Fruit fly (Drosophila melanogaster) whole organism, pupa: ENCODE measurements around the gene RpL10Ab.

Experiments used
- CG10348 ChIP-seq: fragments of 200-800 bp; sonication (Bioruptor generic); IDR thresholded peaks from 2 replicates; pipeline ENCODE4 v1.3.6; 2022; ENCODE audit warnings: missing biosample characterization, missing genetic modification characterization
- CG12605 ChIP-seq: fragments of 200-800 bp; sonication (Bioruptor generic); IDR thresholded peaks from 2 replicates; pipeline ENCODE4 v1.3.6; 2022; ENCODE audit warnings: missing biosample characterization, missing genetic modification characterization
- CG13204 ChIP-seq: fragments of 200-800 bp; sonication (Bioruptor generic); optimal IDR thresholded peaks from 2 replicates; lab custom pipeline; 2018; ENCODE audit warnings: missing biosample characterization, mild to moderate bottlenecking, missing genetic modification characterization, moderate library complexity
- CG14655 ChIP-seq: fragments of 200-800 bp; sonication (Bioruptor generic); optimal IDR thresholded peaks from 3 replicates; lab custom pipeline; 2017; ENCODE audit warnings: mild to moderate bottlenecking, missing biosample characterization, missing genetic modification reagents, missing genetic modification characterization
- CG15710 ChIP-seq: fragments of 200-800 bp; sonication (Bioruptor generic); optimal IDR thresholded peaks from 2 replicates; lab custom pipeline; 2018; ENCODE audit warnings: missing biosample characterization, mild to moderate bottlenecking, missing genetic modification characterization, moderate library complexity
- CG17806 ChIP-seq: fragments of 200-800 bp; sonication (Bioruptor generic); optimal IDR thresholded peaks from 2 replicates; lab custom pipeline; 2018; ENCODE audit warnings: missing biosample characterization, mild to moderate bottlenecking, missing genetic modification characterization, moderate library complexity
- CG32121 ChIP-seq: fragments of 200-800 bp; sonication (Bioruptor generic); IDR thresholded peaks from 2 replicates; pipeline ENCODE4 v1.3.6; 2022; ENCODE audit warnings: missing biosample characterization, missing genetic modification characterization
- CG34367 ChIP-seq: fragments of 200-800 bp; sonication (Bioruptor generic); optimal IDR thresholded peaks from 2 replicates; lab custom pipeline; 2018; ENCODE audit warnings: missing biosample characterization, mild to moderate bottlenecking, missing genetic modification characterization
- CG4496 ChIP-seq: fragments of 200-800 bp; sonication (Bioruptor generic); IDR thresholded peaks from 3 replicates; pipeline ENCODE4 v1.3.6; 2022; ENCODE audit warnings: missing biosample characterization, missing genetic modification characterization
- CG8159 ChIP-seq: fragments of 200-800 bp; sonication (Bioruptor generic); optimal IDR thresholded peaks from 3 replicates; lab custom pipeline; 2018; ENCODE audit warnings: missing biosample characterization, mild to moderate bottlenecking, missing genetic modification characterization, moderate library complexity
- CG8301 ChIP-seq: fragments of 200-800 bp; sonication (Bioruptor generic); optimal IDR thresholded peaks from 2 replicates; lab custom pipeline; 2018; ENCODE audit warnings: missing biosample characterization, mild to moderate bottlenecking, missing genetic modification characterization
- CG9948 ChIP-seq: fragments of 200-800 bp; sonication (Bioruptor generic); optimal IDR thresholded peaks from 2 replicates; lab custom pipeline; 2018; ENCODE audit warnings: missing biosample characterization, mild to moderate bottlenecking, missing genetic modification characterization, moderate library complexity
- D1 ChIP-seq: fragments of 200-800 bp; sonication (Bioruptor generic); optimal IDR thresholded peaks from 2 replicates; lab custom pipeline; 2018; ENCODE audit warnings: missing biosample characterization, mild to moderate bottlenecking, missing genetic modification characterization, moderate library complexity
- EcR ChIP-seq: fragments of 200-800 bp; sonication (Bioruptor generic); optimal IDR thresholded peaks from 3 replicates; lab custom pipeline; 2019; ENCODE audit warnings: missing biosample characterization, missing genetic modification characterization, mild to moderate bottlenecking, moderate library complexity, missing genetic modification reagents
- Ets98B ChIP-seq: fragments of 200-800 bp; sonication (Bioruptor generic); IDR thresholded peaks from 2 replicates; pipeline ENCODE4 v1.3.6; 2022; ENCODE audit warnings: missing biosample characterization, missing genetic modification characterization
- Pif1A ChIP-seq: fragments of 200-800 bp; sonication (Bioruptor generic); optimal IDR thresholded peaks from 3 replicates; lab custom pipeline; 2016; ENCODE audit warnings: missing biosample characterization, missing genetic modification characterization
- Pif1B ChIP-seq: fragments of 200-800 bp; sonication (Bioruptor generic); optimal IDR thresholded peaks from 3 replicates; lab custom pipeline; 2016; ENCODE audit warnings: missing biosample characterization, missing genetic modification characterization
- Snoo ChIP-seq: fragments of 200-800 bp; sonication (Bioruptor generic); optimal IDR thresholded peaks from 3 replicates; lab custom pipeline; 2017; ENCODE audit warnings: missing biosample characterization, mild to moderate bottlenecking, missing genetic modification characterization, inconsistent platforms
- fd96Ca ChIP-seq: fragments of 200-800 bp; sonication (Bioruptor generic); IDR thresholded peaks from 3 replicates; pipeline ENCODE4 v1.3.6; 2022; ENCODE audit warnings: missing biosample characterization, missing genetic modification characterization
- gl ChIP-seq: fragments of 200-800 bp; sonication (Bioruptor generic); optimal IDR thresholded peaks from 2 replicates; lab custom pipeline; 2018; ENCODE audit warnings: missing biosample characterization, mild to moderate bottlenecking, missing genetic modification characterization
- rn ChIP-seq: fragments of 200-800 bp; sonication (Bioruptor generic); IDR thresholded peaks from 2 replicates; pipeline ENCODE4 v1.3.6; 2022; ENCODE audit warnings: missing biosample characterization, missing genetic modification characterization

RpL10Ab gene

dm6 chr3L:11785291-11785690 is 37.4 kb upstream of the RpL10Ab start:
- TF ChIP-seq Ets98B (GFP tag; lab: Robert Waterston, UW) (peak; percentile 49), CG4496 (GFP tag; lab: Robert Waterston, UW) (peak; percentile 48; the same call in 2 of the 3 replicates), Pif1B (no peak), CG12605 (GFP tag; lab: Robert Waterston, UW) (no peak), CG13204 (GFP tag; lab: Kevin White, UChicago) (no peak), CG32121 (GFP tag; lab: Robert Waterston, UW) (peak; percentile 85), rn (GFP tag; lab: Robert Waterston, UW) (0 out of 2 replicates have a peak, but pooled peaks have one; percentile 15), CG8301 (tag; lab: Kevin White, UChicago) (no peak)

dm6 chr3L:11788195-11788594 is 34.5 kb upstream of the RpL10Ab start:
- no peak for TF ChIP-seq EcR
- TF ChIP-seq CG10348 (GFP tag; lab: Robert Waterston, UW) = no peak
- no peak for TF ChIP-seq Pif1B
- TF ChIP-seq D1 = no peak
- no peak for TF ChIP-seq Snoo
- TF ChIP-seq CG14655 (GFP tag; lab: Kevin White, UChicago) = no peak
- no peak for TF ChIP-seq CG17806 (tag; lab: Kevin White, UChicago)
- no peak for TF ChIP-seq Pif1A (GFP tag; lab: Kevin White, UChicago)
- no peak for TF ChIP-seq fd96Ca (GFP tag; lab: Robert Waterston, UW)
- no peak for TF ChIP-seq rn (GFP tag; lab: Robert Waterston, UW)
- TF ChIP-seq CG13204 (GFP tag; lab: Kevin White, UChicago) = no peak
- TF ChIP-seq CG12605 (GFP tag; lab: Robert Waterston, UW) = no peak
- TF ChIP-seq CG32121 (GFP tag; lab: Robert Waterston, UW) = no peak
- TF ChIP-seq Ets98B (GFP tag; lab: Robert Waterston, UW) = no peak
- no peak for TF ChIP-seq CG15710 (tag; lab: Kevin White, UChicago)

dm6 chr3L:11788936-11789352 is 33.7 kb upstream of the RpL10Ab start:
- TF ChIP-seq Ets98B (GFP tag; lab: Robert Waterston, UW) (0 out of 2 replicates have a peak, but pooled peaks have one; percentile 4), CG13204 (GFP tag; lab: Kevin White, UChicago) (no peak)

dm6 chr3L:11789773-11790172 is 32.9 kb upstream of the RpL10Ab start, which contains the start of gene Pi3K68D:
Gene Pi3K68D, minus strand, starts transcription at chr3L:11790013.
- TF ChIP-seq CG17806 (tag; lab: Kevin White, UChicago) (peak; percentile 19), CG32121 (GFP tag; lab: Robert Waterston, UW) (no peak)

- no peak for TF ChIP-seq CG34367 (tag; lab: Kevin White, UChicago)
- no peak for TF ChIP-seq CG15710 (tag; lab: Kevin White, UChicago)
- TF ChIP-seq CG32121 (GFP tag; lab: Robert Waterston, UW) = no peak
- TF ChIP-seq CG10348 (GFP tag; lab: Robert Waterston, UW) = no peak
- TF ChIP-seq CG12605 (GFP tag; lab: Robert Waterston, UW) = no peak
- TF ChIP-seq CG13204 (GFP tag; lab: Kevin White, UChicago) = no peak
- TF ChIP-seq rn (GFP tag; lab: Robert Waterston, UW) = no peak
- no peak for TF ChIP-seq Pif1B
- TF ChIP-seq CG8301 (tag; lab: Kevin White, UChicago) = no peak
Measured at dm6 chr3L:11793233-11793800, 29.3 kb upstream of the RpL10Ab start, which contains the start of the genes twy and CG10907. Gene twy, minus strand, starts transcription at chr3L:11793283. Gene CG10907, plus strand, starts transcription at chr3L:11793514.

- TF ChIP-seq CG9948 (tag; lab: Kevin White, UChicago) = no peak
- TF ChIP-seq CG15710 (tag; lab: Kevin White, UChicago) = no peak
- TF ChIP-seq, all 21 proteins: peak for 0
Measured at dm6 chr3L:11795440-11795983, 27.1 kb upstream of the RpL10Ab start, which contains the start of gene Klp68D. Gene Klp68D, plus strand, starts transcription at chr3L:11795614.

- TF ChIP-seq CG8159 (tag; lab: Kevin White, UChicago) (no peak), Pif1A (GFP tag; lab: Kevin White, UChicago) (no peak), CG12605 (GFP tag; lab: Robert Waterston, UW) (no peak), CG8301 (tag; lab: Kevin White, UChicago) (no peak), CG4496 (GFP tag; lab: Robert Waterston, UW) (no peak), CG14655 (GFP tag; lab: Kevin White, UChicago) (no peak), gl (tag; lab: Kevin White, UChicago) (no peak)
Measured at dm6 chr3L:11800761-11801160, 21.9 kb upstream of the RpL10Ab start, which contains the start of gene Gcat. Gene Gcat, minus strand, starts transcription at chr3L:11800861.
